Worm (Caenorhabditis elegans): Measurements from ENCODE around the gene str-130.

ce11 chrV:8046706-8047105 lies 43.8 kb downstream of the str-130 start, which contains the start of gene ZC513.3:
- TF ChIP-seq ama-1 (optimal IDR thresholded peaks at IDR 0.05) (no peak), aly-1 (tag; optimal IDR thresholded peaks at IDR 0.05) (no peak), tra-4 (tag; optimal IDR thresholded peaks at IDR 0.05) (no peak), tbx-11 (GFP tag; IDR thresholded peaks at IDR 0.05) (no peak), F13C5.2 (tag; optimal IDR thresholded peaks at IDR 0.05) (no peak), ceh-36 (tag; optimal IDR thresholded peaks at IDR 0.05) (no peak), pes-1 (GFP tag; IDR thresholded peaks at IDR 0.05) (no peak), hmg-4 (GFP tag; optimal IDR thresholded peaks at IDR 0.05) (no peak), hmbx-1 (tag; optimal IDR thresholded peaks at IDR 0.05) (no peak), flt-1 (GFP tag; IDR thresholded peaks at IDR 0.05) (no peak)

Data from whole organism, early embryonic.